Worm (Caenorhabditis elegans): Measurements from ENCODE around the gene F54B11.11.

DNA sequence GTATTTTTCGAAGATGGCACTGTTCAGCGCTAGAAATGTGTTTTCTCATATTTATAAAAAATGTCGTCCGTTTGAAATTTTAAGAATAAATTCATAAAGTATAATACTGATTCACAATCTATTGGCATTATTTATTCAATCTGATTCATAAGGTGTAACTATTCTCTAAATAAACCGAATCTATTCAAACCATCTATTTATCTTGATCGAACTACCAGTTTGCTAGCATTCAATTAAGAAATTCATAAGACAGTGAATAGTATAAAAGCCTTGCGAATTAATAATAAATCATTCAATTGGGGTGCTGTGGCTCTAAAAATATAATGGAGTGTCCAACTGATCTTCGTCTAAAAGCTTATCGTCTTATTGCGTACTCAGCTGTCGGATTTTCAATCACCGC, 12.6 kb downstream of the F54B11.11 start, which contains the start of gene col-44:
- TF ChIP-seq hnd-1 (tag; optimal IDR thresholded peaks at IDR 0.05) (no peak), ama-1 (optimal IDR thresholded peaks at IDR 0.05) (no peak), flt-1 (GFP tag; IDR thresholded peaks at IDR 0.05) (no peak), ceh-13 (GFP tag; optimal IDR thresholded peaks at IDR 0.05) (no peak), sea-1 (GFP tag; conservative IDR thresholded peaks at IDR 0.05) (no peak), tbx-37 (GFP tag; conservative IDR thresholded peaks at IDR 0.05) (no peak), ets-7 (tag; optimal IDR thresholded peaks at IDR 0.05) (no peak)
